Worm (Caenorhabditis elegans) whole organism, young adult: ENCODE data around the gene cpr-8.

Experiments
- B0261.1 ChIP-seq: sonication (generic microtip); optimal IDR thresholded peaks from 2 replicates; lab custom pipeline; 2016; ENCODE audit warnings: mild to moderate bottlenecking, missing genetic modification characterization, moderate library complexity, missing compliant biosample characterization
- C06A6.2 ChIP-seq: fragments of 200-800 bp; sonication (Bioruptor generic); conservative IDR thresholded peaks from 2 replicates; pipeline ENCODE4 v1.3.6; 2022; ENCODE audit warnings: missing genetic modification characterization, missing compliant biosample characterization
- F49E8.2 ChIP-seq: sonication (generic microtip); optimal IDR thresholded peaks from 3 replicates; lab custom pipeline; 2017; ENCODE audit warnings: missing genetic modification characterization, mild to moderate bottlenecking, missing compliant biosample characterization, antibody characterized with exemption, moderate library complexity; ENCODE audit not compliant: insufficient read depth
- F57C9.4 ChIP-seq: sonication (generic microtip); optimal IDR thresholded peaks from 2 replicates; lab custom pipeline; 2017; ENCODE audit warnings: mild to moderate bottlenecking, missing genetic modification characterization, missing compliant biosample characterization
- T26A5.8 ChIP-seq: sonication (generic microtip); optimal IDR thresholded peaks from 2 replicates; lab custom pipeline; 2016; ENCODE audit warnings: missing genetic modification characterization, missing compliant biosample characterization
- Y53G8AR.9 ChIP-seq: fragments of 200-800 bp; sonication (Bioruptor generic); conservative IDR thresholded peaks from 2 replicates; pipeline ENCODE4 v1.3.6; 2022; ENCODE audit warnings: missing genetic modification reagents, missing genetic modification characterization, missing compliant biosample characterization
- Y79H2A.3 ChIP-seq: fragments of 200-800 bp; sonication (Bioruptor generic); conservative IDR thresholded peaks from 2 replicates; pipeline ENCODE4 v1.3.6; 2022; ENCODE audit warnings: missing genetic modification reagents, missing genetic modification characterization, missing compliant biosample characterization
- atf-7 ChIP-seq: sonication (generic microtip); optimal IDR thresholded peaks from 2 replicates; lab custom pipeline; 2017; ENCODE audit warnings: mild to moderate bottlenecking, missing genetic modification characterization, missing compliant biosample characterization
- attf-6 ChIP-seq: fragments of 200-800 bp; sonication (Bioruptor generic); IDR thresholded peaks from 2 replicates; pipeline ENCODE4 v1.3.6; 2022; ENCODE audit warnings: missing genetic modification reagents, missing genetic modification characterization, missing compliant biosample characterization
- ceh-58 ChIP-seq: fragments of 200-800 bp; sonication (Bioruptor generic); IDR thresholded peaks from 2 replicates; pipeline ENCODE4 v1.3.6; 2022; ENCODE audit warnings: missing genetic modification characterization, missing compliant biosample characterization
- ceh-79 ChIP-seq: sonication (generic microtip); optimal IDR thresholded peaks from 2 replicates; lab custom pipeline; 2017; ENCODE audit warnings: mild to moderate bottlenecking, missing genetic modification characterization, missing compliant biosample characterization
- chd-7 ChIP-seq: sonication (generic microtip); optimal IDR thresholded peaks from 2 replicates; lab custom pipeline; 2016; ENCODE audit warnings: mild to moderate bottlenecking, missing genetic modification characterization, moderate library complexity, missing compliant biosample characterization
- ets-4 ChIP-seq: fragments of 200-800 bp; sonication (Bioruptor generic); optimal IDR thresholded peaks from 2 replicates; lab custom pipeline; 2018; ENCODE audit warnings: mild to moderate bottlenecking, missing genetic modification characterization, missing compliant biosample characterization
- hmg-1.2 ChIP-seq: fragments of 200-800 bp; sonication (Bioruptor generic); IDR thresholded peaks from 2 replicates; pipeline ENCODE4 v1.3.6; 2022; ENCODE audit warnings: missing genetic modification reagents, missing genetic modification characterization, missing compliant biosample characterization
- hrde-1 ChIP-seq: sonication (generic microtip); optimal IDR thresholded peaks from 2 replicates; lab custom pipeline; 2016; ENCODE audit warnings: missing genetic modification characterization, mild to moderate bottlenecking, missing compliant biosample characterization, moderate library complexity, missing genotype, missing genetic modification reagents, borderline replicate concordance
- lin-35 ChIP-seq, 3 experiments: fragments of 150-350 bp in 2 of 3; sonication (generic microtip) in 1 of 3; optimal IDR thresholded peaks; 2 replicates each; lab custom pipeline; 2014 to 2018; ENCODE audit warnings: missing biosample characterization in 3 of 3, missing genetic modification characterization in 3 of 3, missing genetic modification reagents in 3 of 3
- madf-3 ChIP-seq: fragments of 200-800 bp; sonication (Bioruptor generic); IDR thresholded peaks from 2 replicates; pipeline ENCODE4 v1.3.6; 2022; ENCODE audit warnings: missing genetic modification reagents, missing genetic modification characterization, missing compliant biosample characterization
- nhr-80 ChIP-seq: sonication (generic microtip); optimal IDR thresholded peaks from 2 replicates; lab custom pipeline; 2016; ENCODE audit warnings: missing genetic modification characterization, missing compliant biosample characterization
- pbrm-1 ChIP-seq: fragments of 200-800 bp; sonication (Bioruptor generic); IDR thresholded peaks from 2 replicates; pipeline ENCODE4 v1.3.6; 2022; ENCODE audit warnings: missing genetic modification reagents, missing genetic modification characterization, missing compliant biosample characterization
- sea-2 ChIP-seq: fragments of 200-800 bp; sonication (Bioruptor generic); IDR thresholded peaks from 2 replicates; pipeline ENCODE4 v1.3.6; 2022; ENCODE audit warnings: missing genetic modification characterization, missing compliant biosample characterization
- somi-1 ChIP-seq: fragments of 200-800 bp; sonication (Bioruptor generic); optimal IDR thresholded peaks from 2 replicates; lab custom pipeline; 2018; ENCODE audit warnings: mild to moderate bottlenecking, missing genetic modification characterization, missing compliant biosample characterization
- ztf-22 ChIP-seq: fragments of 200-800 bp; sonication (Bioruptor generic); optimal IDR thresholded peaks from 2 replicates; lab custom pipeline; 2018; ENCODE audit warnings: mild to moderate bottlenecking, missing genetic modification characterization, moderate library complexity, missing compliant biosample characterization
- ztf-25 ChIP-seq: fragments of 200-800 bp; sonication (Bioruptor generic); IDR thresholded peaks from 2 replicates; pipeline ENCODE4 v1.3.6; 2022; ENCODE audit warnings: missing genetic modification reagents, missing genetic modification characterization, missing compliant biosample characterization
- ztf-3 ChIP-seq: fragments of 200-800 bp; sonication (Bioruptor generic); optimal IDR thresholded peaks from 2 replicates; lab custom pipeline; 2018; ENCODE audit warnings: mild to moderate bottlenecking, missing genetic modification characterization, missing compliant biosample characterization

The cpr-8 gene

DNA sequence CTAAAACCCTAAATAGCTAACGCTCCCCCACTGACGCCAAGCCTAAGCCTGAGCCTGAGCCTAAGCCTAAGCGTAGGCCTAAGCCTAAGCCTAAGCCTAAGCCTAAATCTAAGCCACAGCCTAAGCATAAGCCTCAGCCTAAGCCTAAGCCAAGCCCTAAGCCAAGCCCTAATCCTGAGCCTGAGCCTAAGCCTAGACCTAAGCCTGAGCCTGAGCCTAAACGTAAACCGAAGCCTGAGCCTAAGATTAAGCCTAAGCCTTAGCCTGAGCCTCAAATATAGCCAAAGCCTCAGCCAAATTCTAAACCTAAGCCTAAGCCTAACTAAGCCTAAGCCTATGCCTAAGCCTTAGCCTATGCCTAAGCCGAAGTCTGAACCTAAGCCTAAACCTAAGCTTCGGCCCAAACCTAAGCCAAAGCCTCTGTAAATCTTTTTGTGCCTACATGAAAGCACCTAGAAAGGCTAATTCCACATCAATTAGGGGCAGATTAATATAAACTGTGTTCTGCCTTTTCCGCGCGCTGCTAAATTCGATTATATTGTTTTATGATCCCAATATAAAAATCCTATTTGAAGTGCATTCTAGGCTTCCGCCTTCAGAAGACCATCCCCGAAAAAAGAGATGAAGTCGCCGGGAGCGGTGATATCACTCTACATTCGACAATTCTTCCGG lies 30.8 kb downstream of the cpr-8 start, which contains the start of gene ptr-16 (continued):
- no peak for TF ChIP-seq C06A6.2 (GFP tag; lab: Robert Waterston, UW)
- TF ChIP-seq hmg-1.2 (GFP tag; lab: Robert Waterston, UW) = no peak
- no peak for TF ChIP-seq ztf-22 (GFP tag; lab: Kevin White, UChicago)

ce11 chrV:1170591-1170990 lies 36.2 kb downstream of the cpr-8 start:
- TF ChIP-seq ceh-58 (GFP tag; lab: Robert Waterston, UW) (no peak), madf-3 (0 out of 2 replicates have a peak, but pooled peaks have one; percentile 52)
- TF ChIP-seq, all 124 proteins: peak for 1

DNA sequence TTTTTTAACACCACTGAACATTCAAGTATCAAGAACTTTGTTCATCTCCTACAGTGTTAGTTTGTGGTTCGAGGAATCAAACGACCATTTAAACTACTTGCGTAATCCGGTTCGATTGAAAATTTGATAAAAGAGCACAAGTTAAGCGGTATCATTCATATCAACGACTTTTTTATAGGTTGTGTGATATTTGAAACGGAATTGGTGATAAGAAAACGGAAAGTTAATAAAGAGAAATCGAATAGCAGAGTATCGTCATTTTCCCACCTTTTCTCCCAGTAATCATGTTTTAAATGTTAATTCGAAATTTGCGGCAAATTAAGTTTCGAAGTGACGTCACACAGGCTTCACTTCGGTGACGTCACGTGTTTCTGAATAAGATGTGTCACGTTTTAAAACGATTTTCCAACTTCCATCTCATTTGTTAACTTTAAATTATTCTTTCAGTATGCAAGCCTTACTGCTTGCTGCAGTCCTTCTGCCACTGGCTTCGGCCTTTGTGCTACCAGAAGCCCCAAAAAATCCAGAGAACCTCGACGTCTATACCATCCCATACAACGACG lies 42.0 kb downstream of the cpr-8 start, which contains the start of gene T21H3.1:
Gene T21H3.1 (plus strand): TSS at position 448 of the 563 bp plus-strand sequence.
- peak; percentile 89 for TF ChIP-seq atf-7 (tag; lab: Kevin White, UChicago)
- TF ChIP-seq ztf-3 (GFP tag; lab: Kevin White, UChicago) = no peak
- TF ChIP-seq ets-4 (GFP tag; lab: Kevin White, UChicago) = peak; percentile 56
- TF ChIP-seq ceh-79 = no peak
- no peak for TF ChIP-seq hrde-1 (tag; lab: Kevin White, UChicago)
- TF ChIP-seq ztf-25 (GFP tag; lab: Robert Waterston, UW) = 0 out of 2 replicates have a peak, but pooled peaks have one; percentile 5
- TF ChIP-seq pbrm-1 (GFP tag; lab: Robert Waterston, UW) = no peak
- TF ChIP-seq nhr-80 (tag; lab: Kevin White, UChicago) = peak; percentile 75

DNA sequence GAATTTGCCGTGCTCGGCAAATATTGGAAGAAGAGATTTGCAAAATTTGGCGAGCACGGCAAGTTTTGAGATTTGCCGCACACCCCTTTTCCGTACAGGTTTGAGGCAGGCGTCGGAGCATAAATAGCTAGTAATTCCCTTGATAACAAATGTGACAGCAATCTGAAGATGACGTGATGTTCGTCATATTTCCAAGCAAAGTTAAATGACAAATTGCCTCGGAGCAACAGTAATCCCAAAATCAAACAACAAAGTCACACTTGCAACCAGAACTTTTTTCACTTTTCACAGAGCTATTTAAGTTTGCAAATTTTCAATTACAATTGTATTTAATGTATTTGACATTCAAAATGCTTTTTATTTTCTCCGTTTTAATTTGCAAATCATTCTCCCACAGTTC lies 44.9 kb downstream of the cpr-8 start, which contains the start of gene F25A2.1:
Gene F25A2.1 (plus strand): TSS at position 301 of the 400 bp plus-strand sequence.
- TF ChIP-seq lin-35 (GFP tag; optimal IDR thresholded peaks at IDR 0.05; lab: Kevin White, UChicago) = no peak
- TF ChIP-seq attf-6 = no peak
- TF ChIP-seq B0261.1 (tag; lab: Kevin White, UChicago) = no peak
- TF ChIP-seq chd-7 (tag; lab: Kevin White, UChicago) = no peak
- no peak for TF ChIP-seq F57C9.4 (tag; lab: Kevin White, UChicago)
- TF ChIP-seq sea-2 = no peak
- TF ChIP-seq nhr-80 (tag; lab: Kevin White, UChicago) = peak; percentile 14
- no peak for TF ChIP-seq T26A5.8
- 0 out of 2 replicates have a peak, but pooled peaks have one; percentile 32 for TF ChIP-seq Y53G8AR.9
- TF ChIP-seq somi-1 (GFP tag; lab: Kevin White, UChicago) = no peak
- TF ChIP-seq atf-7 (tag; lab: Kevin White, UChicago) = no peak
- no peak for TF ChIP-seq Y79H2A.3 (GFP tag; lab: Robert Waterston, UW)
- peak; percentile 28 for TF ChIP-seq ets-4 (GFP tag; lab: Kevin White, UChicago)
- no peak for TF ChIP-seq F49E8.2
